Fruit fly (Drosophila melanogaster) S2 (cell line): ENCODE results near the gene Ibf2.

Experiments
- CG8478 ChIP-seq: fragments of >200 bp; optimal IDR thresholded peaks from 2 replicates; lab custom pipeline; 2018
- CTCF ChIP-seq, 2 experiments: fragments of >200 bp; optimal IDR thresholded peaks; 2 replicates each; lab custom pipeline; 2018

dm6 chr3R:9233763-9234162, 24.5 kb downstream of the Ibf2 start:
- TF ChIP-seq CTCF (optimal IDR thresholded peaks at IDR 0.05; lab: Kevin White, UChicago) (no peak), CG8478 (lab: Kevin White, UChicago) (no peak)
